Fruit fly (Drosophila melanogaster) whole organism, wandering third instar larva: Measurements from ENCODE around the gene CG1213.

Source experiments
- Abd-B ChIP-seq: fragments of >200 bp; optimal IDR thresholded peaks from 2 replicates; lab custom pipeline; 2017; ENCODE audit warnings: missing biosample characterization, missing genetic modification characterization
- CG9705 ChIP-seq: fragments of 200-800 bp; sonication (Bioruptor generic); optimal IDR thresholded peaks from 2 replicates; lab custom pipeline; 2018; ENCODE audit warnings: missing biosample characterization, mild to moderate bottlenecking, missing genetic modification characterization
- CrebA ChIP-seq: fragments of 200-800 bp; sonication (Bioruptor generic); optimal IDR thresholded peaks from 2 replicates; lab custom pipeline; 2016; ENCODE audit warnings: missing biosample characterization, mild to moderate bottlenecking, missing genetic modification characterization, borderline replicate concordance
- Dfd ChIP-seq: fragments of >200 bp; optimal IDR thresholded peaks from 2 replicates; lab custom pipeline; 2017; ENCODE audit warnings: missing biosample characterization, missing genetic modification characterization
- Dif ChIP-seq: fragments of 200-275, 200-300 bp; sonication (Bioruptor generic); optimal IDR thresholded peaks from 2 replicates; lab custom pipeline; 2018; ENCODE audit warnings: missing biosample characterization, missing genetic modification characterization; ENCODE audit not compliant: partially characterized antibody
- GATAd ChIP-seq: sonication (Bioruptor generic); optimal IDR thresholded peaks from 2 replicates; lab custom pipeline; 2016; ENCODE audit warnings: missing biosample characterization, missing genetic modification characterization
- HLH106 ChIP-seq: fragments of 200-800 bp; optimal IDR thresholded peaks from 3 replicates; lab custom pipeline; 2019; ENCODE audit warnings: missing biosample characterization, mild to moderate bottlenecking, missing genetic modification characterization, moderate library complexity
- Hr78 ChIP-seq: fragments of >200 bp; optimal IDR thresholded peaks from 2 replicates; lab custom pipeline; 2017; ENCODE audit warnings: missing biosample characterization, missing genetic modification characterization
- Jra ChIP-seq: sonication (Bioruptor generic); optimal IDR thresholded peaks from 2 replicates; lab custom pipeline; 2016; ENCODE audit warnings: missing biosample characterization, missing genetic modification characterization
- Mio ChIP-seq: sonication (Bioruptor generic); optimal IDR thresholded peaks from 2 replicates; lab custom pipeline; 2016; ENCODE audit warnings: missing biosample characterization, missing genetic modification characterization
- Myc ChIP-seq: fragments of >200 bp; optimal IDR thresholded peaks from 2 replicates; lab custom pipeline; 2017
- N ChIP-seq: fragments of >200 bp; optimal IDR thresholded peaks from 2 replicates; lab custom pipeline; 2018; ENCODE audit warnings: missing biosample characterization, missing external identifiers, missing genetic modification characterization
- OdsH ChIP-seq: fragments of 200-800 bp; sonication (Bioruptor generic); optimal IDR thresholded peaks from 2 replicates; lab custom pipeline; 2016; ENCODE audit warnings: missing biosample characterization, mild to moderate bottlenecking, missing genetic modification characterization
- Rel ChIP-seq, 2 experiments: fragments of 200-800 bp; sonication (Bioruptor generic) in 1 of 2; optimal IDR thresholded peaks; 2 replicates in 1 of 2; 3 replicates in 1 of 2; lab custom pipeline; 2016 to 2019; ENCODE audit warnings: mild to moderate bottlenecking in 2 of 2, missing biosample characterization in 2 of 2, missing genetic modification characterization in 2 of 2, moderate library complexity in 1 of 2
- Vsx2 ChIP-seq: fragments of 200-300, 225-300 bp; sonication (Bioruptor generic); optimal IDR thresholded peaks from 2 replicates; lab custom pipeline; 2018; ENCODE audit warnings: missing biosample characterization, missing genetic modification characterization; ENCODE audit not compliant: partially characterized antibody
- br ChIP-seq: fragments of 200-800 bp; sonication (Bioruptor generic); optimal IDR thresholded peaks from 2 replicates; lab custom pipeline; 2016; ENCODE audit warnings: missing biosample characterization, missing genetic modification characterization
- brk ChIP-seq: fragments of 200-800 bp; sonication (Bioruptor generic); optimal IDR thresholded peaks from 2 replicates; lab custom pipeline; 2016; ENCODE audit warnings: missing biosample characterization, mild to moderate bottlenecking, missing genetic modification characterization
- dl ChIP-seq, 2 experiments: fragments of 175-275, 200-275 bp in 1 of 2; fragments of 200-275 bp in 1 of 2; sonication (Bioruptor generic); optimal IDR thresholded peaks; lab custom pipeline; 2018; ENCODE audit warnings: mild to moderate bottlenecking in 2 of 2, missing biosample characterization in 2 of 2, missing genetic modification characterization in 2 of 2, moderate library complexity in 2 of 2; ENCODE audit not compliant: partially characterized antibody in 2 of 2, insufficient read depth in 1 of 2
- ey ChIP-seq: fragments of 200-800 bp; sonication (Bioruptor generic); optimal IDR thresholded peaks from 2 replicates; lab custom pipeline; 2016; ENCODE audit warnings: missing biosample characterization, missing genetic modification characterization
- foxo ChIP-seq, 2 experiments: fragments of 200-800 bp; sonication (Bioruptor generic); optimal IDR thresholded peaks; 2 replicates in 1 of 2; 3 replicates in 1 of 2; lab custom pipeline; 2016 to 2017; ENCODE audit warnings: missing biosample characterization in 2 of 2, missing genetic modification characterization in 2 of 2
- fru ChIP-seq: fragments of 200-800 bp; sonication (Bioruptor generic); optimal IDR thresholded peaks from 3 replicates; lab custom pipeline; 2016; ENCODE audit warnings: missing biosample characterization, mild to moderate bottlenecking, missing genetic modification characterization
- jim ChIP-seq: fragments of 175-275, 200-325 bp; sonication (Bioruptor generic); optimal IDR thresholded peaks from 2 replicates; lab custom pipeline; 2016; ENCODE audit warnings: missing biosample characterization, mild to moderate bottlenecking, missing genetic modification characterization
- lola ChIP-seq: fragments of >200 bp; optimal IDR thresholded peaks from 2 replicates; lab custom pipeline; 2017; ENCODE audit warnings: missing biosample characterization, missing genetic modification characterization
- pan ChIP-seq: fragments of >200 bp; optimal IDR thresholded peaks from 2 replicates; lab custom pipeline; 2017
- psq ChIP-seq: fragments of 200-800 bp; sonication (Bioruptor generic); optimal IDR thresholded peaks from 3 replicates; lab custom pipeline; 2017; ENCODE audit warnings: missing biosample characterization, mild to moderate bottlenecking, missing genetic modification characterization, moderate library complexity
- rgr ChIP-seq: fragments of 200-800 bp; sonication (Bioruptor generic); optimal IDR thresholded peaks from 3 replicates; lab custom pipeline; 2016; ENCODE audit warnings: missing biosample characterization, mild to moderate bottlenecking, missing genetic modification characterization
- sage ChIP-seq: fragments of 200-800 bp; sonication (Bioruptor generic); optimal IDR thresholded peaks from 2 replicates; lab custom pipeline; 2016; ENCODE audit warnings: missing biosample characterization, mild to moderate bottlenecking, missing genetic modification characterization
- sv ChIP-seq: fragments of 200-800 bp; sonication (Bioruptor generic); optimal IDR thresholded peaks from 3 replicates; lab custom pipeline; 2016; ENCODE audit warnings: missing biosample characterization, missing genetic modification characterization
- tai ChIP-seq: sonication (Bioruptor generic); optimal IDR thresholded peaks from 2 replicates; lab custom pipeline; 2016; ENCODE audit warnings: missing biosample characterization, missing genetic modification characterization
- usp ChIP-seq: fragments of >200 bp; optimal IDR thresholded peaks from 2 replicates; lab custom pipeline; 2017; ENCODE audit warnings: missing biosample characterization, missing genetic modification characterization
- woc ChIP-seq: sonication (Bioruptor generic); optimal IDR thresholded peaks from 2 replicates; lab custom pipeline; 2016; ENCODE audit warnings: missing biosample characterization, mild to moderate bottlenecking, missing genetic modification characterization

CG1213 gene

dm6 chr3R:5794267-5795089, 46.5 kb upstream of the CG1213 start, which contains the start of the genes PSMG1 and CG10979:
Gene PSMG1, minus strand, starts transcription at chr3R:5794317.
Gene CG10979, plus strand, starts transcription at chr3R:5794705.
- no peak for TF ChIP-seq lola (GFP tag; lab: Kevin White, UChicago)
- no peak for TF ChIP-seq Vsx2
- TF ChIP-seq Hr78 (GFP tag; lab: Kevin White, UChicago): no peak
- TF ChIP-seq Dif: no peak
- TF ChIP-seq GATAd: no peak
- no peak for TF ChIP-seq Myc (lab: Kevin White, UChicago)
- no peak for TF ChIP-seq Jra (GFP tag; lab: Kevin White, UChicago)
- no peak for TF ChIP-seq jim (GFP tag; lab: Kevin White, UChicago)
- no peak for TF ChIP-seq fru (GFP tag; lab: Kevin White, UChicago)
- TF ChIP-seq Mio: no peak
- no peak for TF ChIP-seq CG9705 (GFP tag; lab: Kevin White, UChicago)
- TF ChIP-seq HLH106 (tag; lab: Kevin White, UChicago): no peak
- TF ChIP-seq CrebA (GFP tag; lab: Kevin White, UChicago): no peak
- TF ChIP-seq sv (GFP tag; lab: Kevin White, UChicago): no peak
- TF ChIP-seq OdsH: no peak

dm6 chr3R:5797709-5798108, 43.3 kb upstream of the CG1213 start:
- no peak for TF ChIP-seq br (GFP tag; lab: Kevin White, UChicago)
- no peak for TF ChIP-seq sv (GFP tag; lab: Kevin White, UChicago)
- no peak for TF ChIP-seq GATAd
- no peak for TF ChIP-seq ey (GFP tag; lab: Kevin White, UChicago)
- TF ChIP-seq dl (GFP tag; optimal IDR thresholded peaks at IDR 0.05; lab: Kevin White, UChicago; ENCODE audit: insufficient read depth in 1 of 2, partially characterized antibody in 2 of 2): no peak
- TF ChIP-seq rgr (GFP tag; lab: Kevin White, UChicago): no peak
- no peak for TF ChIP-seq Abd-B (GFP tag; lab: Kevin White, UChicago)
- no peak for TF ChIP-seq sage (GFP tag; lab: Kevin White, UChicago)
- no peak for TF ChIP-seq Mio
- no peak for TF ChIP-seq Hr78 (GFP tag; lab: Kevin White, UChicago)
- TF ChIP-seq CrebA (GFP tag; lab: Kevin White, UChicago): no peak
- no peak for TF ChIP-seq Vsx2
- no peak for TF ChIP-seq pan (lab: Kevin White, UChicago)
- TF ChIP-seq tai (GFP tag; lab: Kevin White, UChicago): no peak
- no peak for TF ChIP-seq HLH106 (tag; lab: Kevin White, UChicago)
- TF ChIP-seq N: no peak
- TF ChIP-seq woc: no peak
- no peak for TF ChIP-seq Rel (GFP tag; optimal IDR thresholded peaks at IDR 0.05; lab: Kevin White, UChicago)
- no peak for TF ChIP-seq Rel (tag; optimal IDR thresholded peaks at IDR 0.05; lab: Kevin White, UChicago)
- TF ChIP-seq lola (GFP tag; lab: Kevin White, UChicago): no peak
- no peak for TF ChIP-seq usp

- TF ChIP-seq N (no peak), woc (no peak), tai (GFP tag; lab: Kevin White, UChicago) (no peak), usp (no peak), foxo (GFP tag; optimal IDR thresholded peaks at IDR 0.05; lab: Kevin White, UChicago) (no peak), GATAd (no peak), OdsH (no peak), brk (GFP tag; lab: Kevin White, UChicago) (no peak), Vsx2 (no peak), Dfd (no peak), psq (GFP tag; lab: Kevin White, UChicago) (no peak)
Measured at dm6 chr3R:5801703-5802436, 39.1 kb upstream of the CG1213 start, which contains the start of gene CG11000. Gene CG11000, plus strand, starts transcription at chr3R:5802328.

dm6 chr3R:5813157-5813659, 27.8 kb upstream of the CG1213 start, which contains the start of gene CG42675:
Gene CG42675, plus strand, starts transcription at chr3R:5813609.
- TF ChIP-seq sage (GFP tag; lab: Kevin White, UChicago) (no peak), Dfd (no peak), Myc (lab: Kevin White, UChicago) (no peak), OdsH (no peak), GATAd (no peak), CrebA (GFP tag; lab: Kevin White, UChicago) (peak; percentile 25)
